Worm (Caenorhabditis elegans) whole organism, L1 larva: ENCODE measurements around the gene wrm-1.

Source experiments
- F16B12.6 ChIP-seq: fragments of 150-350 bp; optimal IDR thresholded peaks from 2 replicates; lab custom pipeline; 2014; ENCODE audit warnings: missing biosample characterization, missing genetic modification characterization
- elt-2 ChIP-seq: sonication (generic microtip); optimal IDR thresholded peaks from 2 replicates; lab custom pipeline; 2016; ENCODE audit warnings: missing genetic modification characterization, mild to moderate bottlenecking, inconsistent platforms, missing compliant biosample characterization, missing genetic modification reagents
- nhr-12 ChIP-seq: sonication (generic microtip); optimal IDR thresholded peaks from 2 replicates; lab custom pipeline; 2017; ENCODE audit warnings: missing biosample characterization, missing genetic modification characterization
- nhr-28 ChIP-seq: fragments of 150-350 bp; optimal IDR thresholded peaks from 2 replicates; lab custom pipeline; 2014; ENCODE audit warnings: missing biosample characterization, missing genetic modification characterization
- nhr-85 ChIP-seq: sonication (generic microtip); peaks from one replicate; lab custom pipeline; 2016; ENCODE audit warnings: missing genetic modification characterization, inconsistent platforms, missing compliant biosample characterization
- unc-130 ChIP-seq: fragments of 150-350 bp; optimal IDR thresholded peaks from 2 replicates; lab custom pipeline; 2017; ENCODE audit warnings: missing biosample characterization, missing genetic modification characterization, inconsistent platforms
- unc-62 ChIP-seq: fragments of 150-350 bp; optimal IDR thresholded peaks from 2 replicates; lab custom pipeline; 2014; ENCODE audit warnings: missing biosample characterization, missing genetic modification reagents, missing genetic modification characterization
- ztf-11 ChIP-seq, 2 experiments: sonication (generic microtip); optimal IDR thresholded peaks; 2 replicates each; lab custom pipeline; 2016 to 2017; ENCODE audit warnings: missing genetic modification characterization in 2 of 2, missing biosample characterization in 1 of 2, missing compliant biosample characterization in 1 of 2

- TF ChIP-seq elt-2 (tag; lab: Kevin White, UChicago) = no peak
- TF ChIP-seq ztf-11 (tag; optimal IDR thresholded peaks at IDR 0.05; lab: Kevin White, UChicago) = peak in 1 of 2 experiments; percentile 27
- peak; percentile 53 for TF ChIP-seq nhr-85
- TF ChIP-seq unc-130 (tag; lab: Kevin White, UChicago) = no peak
- TF ChIP-seq F16B12.6 = no peak
- no peak for TF ChIP-seq unc-62 (GFP tag; lab: Kevin White, UChicago)
- TF ChIP-seq nhr-28 (tag; lab: Kevin White, UChicago) = no peak
- no peak for TF ChIP-seq nhr-12 (tag; lab: Kevin White, UChicago)
Measured at ce11 chrIII:5720266-5721019, 2.2 kb upstream of the wrm-1 start.
